Fruit fly (Drosophila melanogaster) whole organism, prepupa: ENCODE results near the gene CG46394.
A peak's percentile ranks its signal among the peaks of the same experiment; 100 is the strongest.

Experiments
- CG10631 ChIP-seq: fragments of 200-800 bp; sonication (Bioruptor generic); optimal IDR thresholded peaks from 2 replicates; lab custom pipeline; 2016; ENCODE audit warnings: missing biosample characterization, missing genetic modification characterization
- CG10669 ChIP-seq: fragments of 200-800 bp; sonication (Bioruptor generic); optimal IDR thresholded peaks from 3 replicates; lab custom pipeline; 2018; ENCODE audit warnings: missing biosample characterization, mild to moderate bottlenecking, missing genetic modification characterization, moderate library complexity
- CG11294 ChIP-seq: fragments of 200-800 bp; sonication (Bioruptor generic); IDR thresholded peaks from 2 replicates; pipeline ENCODE4 v1.3.6; 2022; ENCODE audit warnings: missing biosample characterization, missing genetic modification characterization
- CG11762 ChIP-seq: fragments of 200-800 bp; sonication (Bioruptor generic); optimal IDR thresholded peaks from 3 replicates; lab custom pipeline; 2016; ENCODE audit warnings: missing biosample characterization, missing genetic modification characterization; ENCODE audit not compliant: insufficient read depth
- CG11902 ChIP-seq: fragments of 200-800 bp; sonication (Bioruptor generic); optimal IDR thresholded peaks from 3 replicates; lab custom pipeline; 2016; ENCODE audit warnings: missing biosample characterization, missing genetic modification characterization
- CG15336 ChIP-seq: fragments of 200-800 bp; sonication (Bioruptor generic); IDR thresholded peaks from 2 replicates; pipeline ENCODE4 v1.3.6; 2022; ENCODE audit warnings: missing biosample characterization, missing genetic modification characterization
- CG1621 ChIP-seq: fragments of 200-800 bp; sonication (Bioruptor generic); optimal IDR thresholded peaks from 3 replicates; lab custom pipeline; 2018; ENCODE audit warnings: missing biosample characterization, mild to moderate bottlenecking, missing genetic modification characterization
- CG31627 ChIP-seq: fragments of 200-800 bp; sonication (Bioruptor generic); optimal IDR thresholded peaks from 3 replicates; lab custom pipeline; 2016; ENCODE audit warnings: missing biosample characterization, missing genetic modification characterization
- CG3919 ChIP-seq: fragments of 200-800 bp; sonication (Bioruptor generic); optimal IDR thresholded peaks from 3 replicates; lab custom pipeline; 2016; ENCODE audit warnings: missing biosample characterization, missing genetic modification characterization
- CG6163 ChIP-seq: fragments of 200-800 bp; sonication (Bioruptor generic); IDR thresholded peaks from 3 replicates; pipeline ENCODE4 v1.3.6; 2022; ENCODE audit warnings: missing biosample characterization, missing genetic modification characterization
- CG6792 ChIP-seq: fragments of 200-800 bp; sonication (Bioruptor generic); optimal IDR thresholded peaks from 3 replicates; lab custom pipeline; 2016; ENCODE audit warnings: missing biosample characterization, missing genetic modification characterization
- CG6808 ChIP-seq: fragments of 200-800 bp; sonication (Bioruptor generic); optimal IDR thresholded peaks from 3 replicates; lab custom pipeline; 2017; ENCODE audit warnings: missing biosample characterization, missing genetic modification characterization, mild to moderate bottlenecking, moderate library complexity, missing genetic modification reagents
- CG7368 ChIP-seq: fragments of 200-800 bp; sonication (Bioruptor generic); optimal IDR thresholded peaks from 3 replicates; lab custom pipeline; 2016; ENCODE audit warnings: missing biosample characterization, missing genetic modification characterization
- CG8319 ChIP-seq: fragments of 200-800 bp; sonication (Bioruptor generic); optimal IDR thresholded peaks from 3 replicates; lab custom pipeline; 2016; ENCODE audit warnings: missing biosample characterization, missing genetic modification characterization
- CG8632 ChIP-seq: fragments of 200-800 bp; sonication (Bioruptor generic); optimal IDR thresholded peaks from 3 replicates; lab custom pipeline; 2016; ENCODE audit warnings: missing biosample characterization, missing genetic modification characterization
- CG9139 ChIP-seq: fragments of 200-800 bp; sonication (Bioruptor generic); optimal IDR thresholded peaks from 3 replicates; lab custom pipeline; 2017; ENCODE audit warnings: missing biosample characterization, mild to moderate bottlenecking, missing genetic modification characterization
- Eip75B ChIP-seq: fragments of 200-800 bp; sonication (Bioruptor generic); optimal IDR thresholded peaks from 3 replicates; lab custom pipeline; 2016; ENCODE audit warnings: missing biosample characterization, missing genetic modification characterization
- Eip93F ChIP-seq: fragments of 200-800 bp; sonication (Bioruptor generic); optimal IDR thresholded peaks from 2 replicates; lab custom pipeline; 2016; ENCODE audit warnings: missing biosample characterization, mild to moderate bottlenecking, missing genetic modification characterization
- Hr38 ChIP-seq: sonication (Bioruptor generic); optimal IDR thresholded peaks from 2 replicates; lab custom pipeline; 2016; ENCODE audit warnings: missing biosample characterization, missing genetic modification characterization
- Hr39 ChIP-seq: fragments of 200-800 bp; sonication (Bioruptor generic); optimal IDR thresholded peaks from 2 replicates; lab custom pipeline; 2016; ENCODE audit warnings: missing biosample characterization, missing genetic modification characterization
- Lpt ChIP-seq: fragments of 200-800 bp; sonication (Bioruptor generic); optimal IDR thresholded peaks from 3 replicates; lab custom pipeline; 2016; ENCODE audit warnings: missing biosample characterization, missing genetic modification characterization
- Met ChIP-seq: fragments of 200-800 bp; sonication (Bioruptor generic); optimal IDR thresholded peaks from 3 replicates; lab custom pipeline; 2016; ENCODE audit warnings: missing biosample characterization, missing genetic modification characterization
- OdsH ChIP-seq: fragments of 200-800 bp; sonication (Bioruptor generic); optimal IDR thresholded peaks from 3 replicates; lab custom pipeline; 2016; ENCODE audit warnings: missing biosample characterization, missing genetic modification characterization
- Smox ChIP-seq: fragments of 200-800 bp; sonication (Bioruptor generic); optimal IDR thresholded peaks from 3 replicates; lab custom pipeline; 2016; ENCODE audit warnings: missing biosample characterization, missing genetic modification characterization
- Sox102F ChIP-seq: fragments of 200-800 bp; sonication (Bioruptor generic); optimal IDR thresholded peaks from 2 replicates; lab custom pipeline; 2016; ENCODE audit warnings: missing biosample characterization, mild to moderate bottlenecking, missing genetic modification characterization
- Sox14 ChIP-seq: fragments of 200-800 bp; sonication (Bioruptor generic); optimal IDR thresholded peaks from 3 replicates; lab custom pipeline; 2016; ENCODE audit warnings: missing biosample characterization, missing genetic modification characterization
- Sox15 ChIP-seq: fragments of 200-800 bp; sonication (Bioruptor generic); optimal IDR thresholded peaks from 3 replicates; lab custom pipeline; 2016; ENCODE audit warnings: missing biosample characterization, missing genetic modification characterization
- achi ChIP-seq: fragments of 200-800 bp; sonication (Bioruptor generic); optimal IDR thresholded peaks from 3 replicates; lab custom pipeline; 2016; ENCODE audit warnings: missing biosample characterization, missing genetic modification characterization
- acj6 ChIP-seq: fragments of 200-800 bp; sonication (Bioruptor generic); optimal IDR thresholded peaks from 3 replicates; lab custom pipeline; 2016; ENCODE audit warnings: missing biosample characterization, missing genetic modification characterization
- cyc ChIP-seq: fragments of 200-800 bp; sonication (Bioruptor generic); optimal IDR thresholded peaks from 3 replicates; lab custom pipeline; 2016; ENCODE audit warnings: missing biosample characterization, missing genetic modification characterization
- dac ChIP-seq: fragments of 200-800 bp; sonication (Bioruptor generic); optimal IDR thresholded peaks from 2 replicates; lab custom pipeline; 2017; ENCODE audit warnings: missing biosample characterization, mild to moderate bottlenecking, missing genetic modification characterization
- eg ChIP-seq: fragments of 200-800 bp; sonication (Bioruptor generic); IDR thresholded peaks from 3 replicates; pipeline ENCODE4 v1.3.6; 2022; ENCODE audit warnings: missing biosample characterization, missing genetic modification characterization
- esn ChIP-seq: fragments of 200-800 bp; sonication (Bioruptor generic); optimal IDR thresholded peaks from 2 replicates; lab custom pipeline; 2016; ENCODE audit warnings: missing biosample characterization, mild to moderate bottlenecking, missing genetic modification characterization, moderate library complexity
- fd59A ChIP-seq: fragments of 200-800 bp; sonication (Bioruptor generic); optimal IDR thresholded peaks from 2 replicates; lab custom pipeline; 2017; ENCODE audit warnings: missing biosample characterization, mild to moderate bottlenecking, missing genetic modification characterization, missing genetic modification reagents
- fkh ChIP-seq: fragments of 200-800 bp; sonication (Bioruptor generic); optimal IDR thresholded peaks from 3 replicates; lab custom pipeline; 2017; ENCODE audit warnings: missing biosample characterization, mild to moderate bottlenecking, missing genetic modification characterization, moderate library complexity
- lz ChIP-seq: fragments of 200-800 bp; sonication (Bioruptor generic); optimal IDR thresholded peaks from 3 replicates; lab custom pipeline; 2016; ENCODE audit warnings: missing biosample characterization, missing genetic modification characterization
- net ChIP-seq: fragments of 200-800 bp; sonication (Bioruptor generic); optimal IDR thresholded peaks from 3 replicates; lab custom pipeline; 2016; ENCODE audit warnings: missing biosample characterization, missing genetic modification characterization
- salr ChIP-seq, 2 experiments: fragments of 200-800 bp; sonication (Bioruptor generic); optimal IDR thresholded peaks; 3 replicates each; lab custom pipeline; 2016 to 2018; ENCODE audit warnings: missing biosample characterization in 2 of 2, missing genetic modification characterization in 2 of 2, mild to moderate bottlenecking in 1 of 2
- spab ChIP-seq: fragments of 200-800 bp; sonication (Bioruptor generic); optimal IDR thresholded peaks from 2 replicates; lab custom pipeline; 2017; ENCODE audit warnings: missing biosample characterization, mild to moderate bottlenecking, missing genetic modification characterization, missing genetic modification reagents
- ss ChIP-seq, 2 experiments: fragments of 200-800 bp; sonication (Bioruptor generic); optimal IDR thresholded peaks; 2 replicates in 1 of 2; 3 replicates in 1 of 2; lab custom pipeline; 2017 to 2018; ENCODE audit warnings: mild to moderate bottlenecking in 2 of 2, missing biosample characterization in 2 of 2, missing genetic modification characterization in 2 of 2, moderate library complexity in 1 of 2
- topi ChIP-seq: fragments of 200-800 bp; sonication (Bioruptor generic); optimal IDR thresholded peaks from 3 replicates; lab custom pipeline; 2016; ENCODE audit warnings: missing biosample characterization, missing genetic modification characterization
- vri ChIP-seq: fragments of 200-800 bp; sonication (Bioruptor generic); optimal IDR thresholded peaks from 3 replicates; lab custom pipeline; 2016; ENCODE audit warnings: missing biosample characterization, mild to moderate bottlenecking, missing genetic modification characterization

The CG46394 gene

dm6 chr3L:11648410-11648809 is 48.2 kb downstream of the CG46394 start, which contains the start of the genes RIOK1 and Polr3H:
Gene RIOK1 (minus strand): TSS chr3L:11648474.
Gene Polr3H (plus strand): TSS chr3L:11648756.
- TF ChIP-seq ss (GFP tag; optimal IDR thresholded peaks at IDR 0.05; lab: Kevin White, UChicago): no peak
- peak; percentile 82 for TF ChIP-seq CG31627 (GFP tag; lab: Kevin White, UChicago)
- TF ChIP-seq Hr38 (GFP tag; lab: Kevin White, UChicago): no peak
- no peak for TF ChIP-seq cyc (GFP tag; lab: Kevin White, UChicago)
- peak; percentile 58 for TF ChIP-seq Sox15
- no peak for TF ChIP-seq CG3919 (GFP tag; lab: Kevin White, UChicago)
- TF ChIP-seq CG10631 (GFP tag; lab: Kevin White, UChicago): peak; percentile 65
- peak; percentile 4 for TF ChIP-seq CG8632 (GFP tag; lab: Kevin White, UChicago)
- TF ChIP-seq achi: peak; percentile 70
- no peak for TF ChIP-seq CG9139 (GFP tag; lab: Kevin White, UChicago)
- TF ChIP-seq Met (GFP tag; lab: Kevin White, UChicago): no peak
- no peak for TF ChIP-seq CG6792 (GFP tag; lab: Kevin White, UChicago)
- TF ChIP-seq Smox: no peak
- TF ChIP-seq salr (GFP tag; optimal IDR thresholded peaks at IDR 0.05; lab: Kevin White, UChicago): peak in 1 of 2 experiments; percentile 24
- no peak for TF ChIP-seq CG6808
- no peak for TF ChIP-seq CG6163
- no peak for TF ChIP-seq Lpt (GFP tag; lab: Kevin White, UChicago)
- TF ChIP-seq vri (GFP tag; lab: Kevin White, UChicago): no peak
- no peak for TF ChIP-seq Eip75B (GFP tag; lab: Kevin White, UChicago)
- TF ChIP-seq CG11902 (GFP tag; lab: Kevin White, UChicago): peak; percentile 55
- TF ChIP-seq Sox102F (GFP tag; lab: Kevin White, UChicago): peak; percentile 62
- TF ChIP-seq acj6 (GFP tag; lab: Kevin White, UChicago): peak; percentile 73
- TF ChIP-seq fkh (GFP tag; lab: Kevin White, UChicago): no peak
- no peak for TF ChIP-seq topi (GFP tag; lab: Kevin White, UChicago)
- no peak for TF ChIP-seq spab (GFP tag; lab: Kevin White, UChicago)
- no peak for TF ChIP-seq CG11294 (GFP tag; lab: Robert Waterston, UW)
- peak; percentile 49 for TF ChIP-seq CG11762 (GFP tag; lab: Kevin White, UChicago)
- TF ChIP-seq CG10669 (GFP tag; lab: Kevin White, UChicago): no peak
- TF ChIP-seq CG8319 (GFP tag; lab: Kevin White, UChicago): peak; percentile 37
- TF ChIP-seq Hr39 (GFP tag; lab: Kevin White, UChicago): peak; percentile 83
- peak; percentile 60 for TF ChIP-seq CG15336 (GFP tag; lab: Robert Waterston, UW)
- peak; percentile 84 for TF ChIP-seq Sox14 (GFP tag; lab: Kevin White, UChicago)
- TF ChIP-seq Eip93F (GFP tag; lab: Kevin White, UChicago): no peak
- TF ChIP-seq lz (GFP tag; lab: Kevin White, UChicago): peak; percentile 69
- TF ChIP-seq esn (GFP tag; lab: Kevin White, UChicago): peak; percentile 79
- no peak for TF ChIP-seq CG1621 (tag; lab: Kevin White, UChicago)
- peak; percentile 79 for TF ChIP-seq OdsH (GFP tag; lab: Kevin White, UChicago)
- TF ChIP-seq fd59A (GFP tag; lab: Kevin White, UChicago): no peak
- peak; percentile 65 for TF ChIP-seq eg (GFP tag; lab: Robert Waterston, UW)
- peak; percentile 53 for TF ChIP-seq CG7368 (GFP tag; lab: Kevin White, UChicago)
- TF ChIP-seq dac: no peak
- no peak for TF ChIP-seq net
